Fruit fly (Drosophila melanogaster): ENCODE data around the gene CAH4.

DNA sequence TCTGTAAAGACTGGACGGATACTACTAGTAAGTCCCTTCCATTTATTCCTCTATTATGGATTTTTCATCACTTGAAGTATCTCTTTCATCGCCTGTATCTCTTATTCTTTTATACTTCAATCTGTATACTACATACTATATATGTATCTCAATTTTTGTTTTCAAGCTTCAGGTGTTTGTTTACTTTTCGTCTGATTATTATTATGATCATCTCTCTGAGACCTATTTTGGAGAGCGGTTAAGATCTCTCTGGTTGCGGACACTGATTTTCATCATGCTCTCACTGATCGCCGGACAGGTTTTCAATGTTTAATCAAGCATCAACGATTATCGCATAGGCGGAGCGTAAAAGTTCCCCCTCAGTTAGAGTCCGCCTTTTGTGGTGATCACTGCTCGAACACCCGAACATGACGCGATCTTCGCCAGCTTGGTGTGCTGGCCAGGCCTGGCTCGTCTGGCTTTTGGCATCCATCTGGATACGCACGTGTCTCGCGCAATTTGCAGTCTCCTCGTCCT, 5.3 kb upstream of the CAH4 start, which contains the start of gene CG7016:
- TF ChIP-seq CTCF (optimal IDR thresholded peaks at IDR 0.05): no peak
- TF ChIP-seq CG8478 (optimal IDR thresholded peaks at IDR 0.05): no peak
